Fruit fly (Drosophila melanogaster) whole organism, embryonic: ENCODE measurements around the gene THADA.

Experiments
- Ada2b ChIP-seq: fragments of 200-800 bp; sonication (Bioruptor generic); IDR thresholded peaks from 2 replicates; pipeline ENCODE4 v1.3.6; 2022; ENCODE audit warnings: missing biosample characterization, missing genetic modification characterization
- B-H2 ChIP-seq: fragments of 200-800 bp; sonication (Bioruptor generic); optimal IDR thresholded peaks from 2 replicates; lab custom pipeline; 2018; ENCODE audit warnings: missing biosample characterization, mild to moderate bottlenecking, missing genetic modification characterization
- CG1024 ChIP-seq: fragments of 200-800 bp; sonication (Bioruptor generic); IDR thresholded peaks from 2 replicates; pipeline ENCODE4 v1.3.6; 2022; ENCODE audit warnings: missing biosample characterization, missing genetic modification characterization
- CG10565 ChIP-seq: fragments of 200-800 bp; sonication (Bioruptor generic); optimal IDR thresholded peaks from 3 replicates; lab custom pipeline; 2016; ENCODE audit warnings: missing biosample characterization, mild to moderate bottlenecking, missing genetic modification characterization
- CG11723 ChIP-seq: fragments of 200-800 bp; sonication (Bioruptor generic); optimal IDR thresholded peaks from 2 replicates; lab custom pipeline; 2017; ENCODE audit warnings: missing biosample characterization, mild to moderate bottlenecking, missing genetic modification characterization
- CG12071 ChIP-seq: fragments of 200-800 bp; sonication (Bioruptor generic); optimal IDR thresholded peaks from 3 replicates; lab custom pipeline; 2018; ENCODE audit warnings: missing biosample characterization, mild to moderate bottlenecking, missing genetic modification characterization
- CG13775 ChIP-seq: fragments of 200-800 bp; sonication (Bioruptor generic); optimal IDR thresholded peaks from 3 replicates; lab custom pipeline; 2017; ENCODE audit warnings: missing biosample characterization, mild to moderate bottlenecking, missing genetic modification characterization
- CG1602 ChIP-seq: fragments of 200-800 bp; sonication (Bioruptor generic); optimal IDR thresholded peaks from 3 replicates; lab custom pipeline; 2016; ENCODE audit warnings: missing biosample characterization, missing genetic modification characterization
- CG1603 ChIP-seq: fragments of 200-800 bp; sonication (Bioruptor generic); optimal IDR thresholded peaks from 2 replicates; lab custom pipeline; 2019; ENCODE audit warnings: missing biosample characterization, mild to moderate bottlenecking, missing genetic modification characterization, moderate library complexity
- CG2889 ChIP-seq: fragments of 200-800 bp; sonication (Bioruptor generic); IDR thresholded peaks from 3 replicates; pipeline ENCODE4 v1.3.6; 2022; ENCODE audit warnings: missing biosample characterization, missing genetic modification characterization
- CG30431 ChIP-seq: fragments of 200-800 bp; sonication (Bioruptor generic); optimal IDR thresholded peaks from 2 replicates; lab custom pipeline; 2017; ENCODE audit warnings: missing biosample characterization, missing genetic modification characterization
- CG3407 ChIP-seq: fragments of 200-800 bp; sonication (Bioruptor generic); optimal IDR thresholded peaks from 2 replicates; lab custom pipeline; 2018; ENCODE audit warnings: missing biosample characterization, mild to moderate bottlenecking, missing genetic modification characterization
- CG34224 ChIP-seq: fragments of 200-800 bp; sonication (Bioruptor generic); IDR thresholded peaks from 3 replicates; pipeline ENCODE4 v1.3.6; 2022; ENCODE audit warnings: missing biosample characterization, missing genetic modification characterization; ENCODE audit not compliant: partially characterized antibody
- CG3838 ChIP-seq: fragments of 200-800 bp; sonication (Bioruptor generic); optimal IDR thresholded peaks from 3 replicates; lab custom pipeline; 2016; ENCODE audit warnings: missing biosample characterization, missing genetic modification characterization
- CG4404 ChIP-seq: fragments of 200-800 bp; sonication (Bioruptor generic); IDR thresholded peaks from 2 replicates; pipeline ENCODE4 v1.3.6; 2022; ENCODE audit warnings: missing biosample characterization, missing genetic modification characterization
- CG4707 ChIP-seq: fragments of 200-800 bp; sonication (Bioruptor generic); optimal IDR thresholded peaks from 2 replicates; lab custom pipeline; 2018; ENCODE audit warnings: missing biosample characterization, mild to moderate bottlenecking, missing genetic modification characterization, moderate library complexity
- CG5953 ChIP-seq: fragments of 200-800 bp; sonication (Bioruptor generic); IDR thresholded peaks from 2 replicates; pipeline ENCODE4 v1.3.6; 2022; ENCODE audit warnings: missing biosample characterization, missing genetic modification characterization
- CG6654 ChIP-seq: fragments of 200-800 bp; sonication (Bioruptor generic); optimal IDR thresholded peaks from 2 replicates; lab custom pipeline; 2017; ENCODE audit warnings: missing biosample characterization, mild to moderate bottlenecking, missing genetic modification characterization
- CG7271 ChIP-seq: fragments of 200-800 bp; sonication (Bioruptor generic); optimal IDR thresholded peaks from 2 replicates; lab custom pipeline; 2018; ENCODE audit warnings: missing biosample characterization, mild to moderate bottlenecking, missing genetic modification characterization, moderate library complexity
- CG7963 ChIP-seq: fragments of 200-800 bp; sonication (Bioruptor generic); IDR thresholded peaks from 3 replicates; pipeline ENCODE4 v1.3.6; 2022; ENCODE audit warnings: missing biosample characterization, missing genetic modification characterization; ENCODE audit not compliant: partially characterized antibody
- CG8478 ChIP-seq: fragments of >200 bp; optimal IDR thresholded peaks from 2 replicates; lab custom pipeline; 2018
- CG9797 ChIP-seq: fragments of 200-800 bp; sonication (Bioruptor generic); optimal IDR thresholded peaks from 3 replicates; lab custom pipeline; 2018; ENCODE audit warnings: missing biosample characterization, mild to moderate bottlenecking, missing genetic modification characterization
- Dip2 ChIP-seq: fragments of 200-800 bp; sonication (Bioruptor generic); IDR thresholded peaks from 2 replicates; pipeline ENCODE4 v1.3.6; 2022; ENCODE audit warnings: missing biosample characterization, missing genetic modification characterization
- ERR ChIP-seq: fragments of 200-800 bp; sonication (Bioruptor generic); optimal IDR thresholded peaks from 2 replicates; lab custom pipeline; 2016; ENCODE audit warnings: missing biosample characterization, missing genetic modification characterization
- Ets65A ChIP-seq: fragments of 200-800 bp; sonication (Bioruptor generic); peaks from one replicate; lab custom pipeline; 2016; ENCODE audit warnings: missing biosample characterization, missing genetic modification characterization
- Fer1 ChIP-seq: fragments of 200-800 bp; sonication (Bioruptor generic); optimal IDR thresholded peaks from 2 replicates; lab custom pipeline; 2017; ENCODE audit warnings: missing biosample characterization, mild to moderate bottlenecking, missing genetic modification characterization
- Hand ChIP-seq: fragments of 200-800 bp; sonication (Bioruptor generic); optimal IDR thresholded peaks from 2 replicates; lab custom pipeline; 2017; ENCODE audit warnings: mild to moderate bottlenecking, missing biosample characterization, missing genetic modification reagents, missing genetic modification characterization
- Lpt ChIP-seq: fragments of >200 bp; optimal IDR thresholded peaks from 2 replicates; lab custom pipeline; 2018; ENCODE audit warnings: missing biosample characterization, missing genetic modification characterization
- NC2β ChIP-seq: fragments of 200-800 bp; sonication (Bioruptor generic); optimal IDR thresholded peaks from 2 replicates; lab custom pipeline; 2016; ENCODE audit warnings: missing biosample characterization, missing genetic modification characterization
- Oli ChIP-seq: fragments of 200-800 bp; sonication (Bioruptor generic); optimal IDR thresholded peaks from 2 replicates; lab custom pipeline; 2018; ENCODE audit warnings: missing biosample characterization, mild to moderate bottlenecking, missing genetic modification characterization, moderate library complexity
- az2 ChIP-seq: fragments of 200-800 bp; sonication (Bioruptor generic); optimal IDR thresholded peaks from 3 replicates; lab custom pipeline; 2016; ENCODE audit warnings: missing biosample characterization, missing genetic modification characterization
- bigmax ChIP-seq: fragments of 200-800 bp; sonication (Bioruptor generic); optimal IDR thresholded peaks from 2 replicates; lab custom pipeline; 2018; ENCODE audit warnings: missing biosample characterization, mild to moderate bottlenecking, missing genetic modification characterization
- cas ChIP-seq: fragments of 200-800 bp; sonication (Bioruptor generic); IDR thresholded peaks from 2 replicates; pipeline ENCODE4 v1.3.6; 2022; ENCODE audit warnings: missing biosample characterization, missing genetic modification characterization
- da ChIP-seq: fragments of 200-800 bp; sonication (Bioruptor generic); optimal IDR thresholded peaks from 2 replicates; lab custom pipeline; 2016; ENCODE audit warnings: missing biosample characterization, missing genetic modification characterization
- dimm ChIP-seq: fragments of 200-800 bp; sonication (Bioruptor generic); IDR thresholded peaks from 2 replicates; pipeline ENCODE4 v1.3.6; 2022; ENCODE audit warnings: missing biosample characterization, missing genetic modification characterization
- disco-r ChIP-seq: fragments of 200-800 bp; sonication (Bioruptor generic); optimal IDR thresholded peaks from 2 replicates; lab custom pipeline; 2016; ENCODE audit warnings: missing biosample characterization, missing genetic modification characterization
- dpn ChIP-seq, 2 experiments: fragments of 200-800 bp; sonication (Bioruptor generic); optimal IDR thresholded peaks; 3 replicates each; lab custom pipeline; 2016; ENCODE audit warnings: missing biosample characterization in 2 of 2, missing genetic modification characterization in 2 of 2
- fd96Cb ChIP-seq: fragments of 200-800 bp; sonication (Bioruptor generic); optimal IDR thresholded peaks from 2 replicates; lab custom pipeline; 2018; ENCODE audit warnings: missing biosample characterization, mild to moderate bottlenecking, missing genetic modification characterization, moderate library complexity
- gcm ChIP-seq: fragments of 200-800 bp; sonication (Bioruptor generic); optimal IDR thresholded peaks from 2 replicates; lab custom pipeline; 2019; ENCODE audit warnings: missing biosample characterization, mild to moderate bottlenecking, missing genetic modification characterization, moderate library complexity
- gem ChIP-seq: fragments of 200-800 bp; sonication (Bioruptor generic); optimal IDR thresholded peaks from 2 replicates; lab custom pipeline; 2019; ENCODE audit warnings: missing biosample characterization, mild to moderate bottlenecking, missing genetic modification characterization, moderate library complexity
- ind ChIP-seq: fragments of 200-800 bp; sonication (Bioruptor generic); optimal IDR thresholded peaks from 3 replicates; lab custom pipeline; 2016; ENCODE audit warnings: missing biosample characterization, missing genetic modification characterization
- lov ChIP-seq, 2 experiments: fragments of 200-800 bp in 1 of 2; fragments of >200 bp in 1 of 2; sonication (Bioruptor generic) in 1 of 2; IDR thresholded peaks in 1 of 2; optimal IDR thresholded peaks in 1 of 2; 2 replicates in 1 of 2; 3 replicates in 1 of 2; pipeline versions ENCODE4 v1.3.6 to Lab custom; 2017 to 2022; ENCODE audit warnings: missing biosample characterization in 1 of 2, missing genetic modification characterization in 1 of 2
- nom ChIP-seq: fragments of 200-800 bp; sonication (Bioruptor generic); optimal IDR thresholded peaks from 2 replicates; lab custom pipeline; 2017; ENCODE audit warnings: missing biosample characterization, missing genetic modification characterization, mild to moderate bottlenecking, moderate library complexity, missing genetic modification reagents
- pfk ChIP-seq: fragments of 200-800 bp; sonication (Bioruptor generic); optimal IDR thresholded peaks from 2 replicates; lab custom pipeline; 2018; ENCODE audit warnings: missing biosample characterization, mild to moderate bottlenecking, missing genetic modification characterization, moderate library complexity
- so ChIP-seq: fragments of 200-800 bp; sonication (Bioruptor generic); IDR thresholded peaks from 3 replicates; pipeline ENCODE4 v1.3.6; 2022; ENCODE audit warnings: missing biosample characterization, missing genetic modification characterization
- tll ChIP-seq, 2 experiments: fragments of 200-800 bp in 1 of 2; fragments of >200 bp in 1 of 2; sonication (Bioruptor generic) in 1 of 2; optimal IDR thresholded peaks; 2 replicates each; lab custom pipeline; 2017 to 2019; ENCODE audit warnings: missing biosample characterization in 2 of 2, missing genetic modification characterization in 2 of 2, mild to moderate bottlenecking in 1 of 2, moderate library complexity in 1 of 2
- usp ChIP-seq: fragments of >200 bp; optimal IDR thresholded peaks from 2 replicates; lab custom pipeline; 2017; ENCODE audit warnings: missing biosample characterization, missing genetic modification characterization
- vfl ChIP-seq: fragments of 200-800 bp; sonication (Bioruptor generic); optimal IDR thresholded peaks from 2 replicates; lab custom pipeline; 2016; ENCODE audit warnings: missing biosample characterization, missing genetic modification characterization
- zen2 ChIP-seq: fragments of 200-800 bp; sonication (Bioruptor generic); IDR thresholded peaks from 3 replicates; pipeline ENCODE4 v1.3.6; 2022; ENCODE audit warnings: missing biosample characterization, missing genetic modification characterization; ENCODE audit not compliant: partially characterized antibody
- zf30C ChIP-seq: fragments of 200-800 bp; sonication (Bioruptor generic); optimal IDR thresholded peaks from 3 replicates; lab custom pipeline; 2018; ENCODE audit warnings: missing biosample characterization, mild to moderate bottlenecking, missing genetic modification characterization

THADA gene

DNA sequence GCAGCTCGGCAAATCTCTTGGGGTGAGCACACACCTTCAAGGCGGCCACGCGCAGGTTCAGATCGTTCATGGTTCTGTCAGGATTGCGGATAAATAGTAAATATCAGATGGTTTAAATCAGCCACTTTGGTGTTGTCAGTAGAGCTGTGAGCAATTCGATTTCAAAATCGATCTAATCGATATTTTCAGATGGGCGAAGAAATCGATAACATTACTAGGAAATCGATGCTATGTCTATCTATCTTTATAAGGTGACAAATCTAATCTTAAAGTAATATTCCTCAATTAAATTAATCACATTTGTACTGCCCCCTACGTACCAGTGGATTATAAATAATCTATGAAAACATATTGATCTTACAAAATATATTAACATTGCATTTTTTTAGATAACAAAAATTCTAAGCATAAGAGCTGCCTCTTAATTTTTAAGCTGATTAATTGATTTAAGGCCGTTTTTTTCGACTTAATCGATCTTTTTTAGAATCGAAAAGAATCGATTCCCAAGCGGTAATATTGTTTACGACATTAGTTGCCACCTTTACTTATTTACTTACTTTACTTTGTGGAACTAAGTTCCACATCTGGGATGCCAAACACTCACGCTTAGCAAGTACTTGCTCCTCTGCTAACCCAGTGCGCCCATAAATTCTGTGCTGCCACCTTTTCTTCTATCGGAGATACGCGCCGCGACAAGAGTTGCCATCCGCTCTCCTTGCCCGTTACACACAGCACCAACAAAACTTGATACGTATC is at the start of gene THADA (continued):
- TF ChIP-seq Ets65A (GFP tag; lab: Kevin White, UChicago) = no peak
- no peak for TF ChIP-seq gem (tag; lab: Kevin White, UChicago)
- TF ChIP-seq dpn (GFP tag; optimal IDR thresholded peaks at IDR 0.05; lab: Kevin White, UChicago) = peak; percentile 31 to 36
- TF ChIP-seq B-H2 (GFP tag; lab: Kevin White, UChicago) = no peak
- no peak for TF ChIP-seq CG3838 (GFP tag; lab: Kevin White, UChicago)
- TF ChIP-seq CG6654 (GFP tag; lab: Kevin White, UChicago) = no peak
- no peak for TF ChIP-seq CG3407 (GFP tag; lab: Kevin White, UChicago)
- TF ChIP-seq disco-r (GFP tag; lab: Kevin White, UChicago) = no peak
- peak; percentile 44 for TF ChIP-seq bigmax
- TF ChIP-seq CG5953 (GFP tag; lab: Robert Waterston, UW) = no peak
- no peak for TF ChIP-seq CG4707 (GFP tag; lab: Kevin White, UChicago)
- TF ChIP-seq vfl (GFP tag; lab: Kevin White, UChicago) = peak; percentile 4
- no peak for TF ChIP-seq Hand (GFP tag; lab: Kevin White, UChicago)
- TF ChIP-seq CG11723 (GFP tag; lab: Kevin White, UChicago) = no peak
- no peak for TF ChIP-seq lov (optimal IDR thresholded peaks at IDR 0.05; lab: Kevin White, UChicago)
- TF ChIP-seq lov (GFP tag; IDR thresholded peaks at IDR 0.05; lab: Robert Waterston, UW) = no peak
- peak; percentile 90 for TF ChIP-seq CG1603 (tag; lab: Kevin White, UChicago)
- TF ChIP-seq CG30431 (GFP tag; lab: Kevin White, UChicago) = no peak
- TF ChIP-seq CG7271 (tag; lab: Kevin White, UChicago) = no peak
- TF ChIP-seq Lpt (GFP tag; lab: Kevin White, UChicago) = no peak
- TF ChIP-seq CG2889 (GFP tag; lab: Robert Waterston, UW) = no peak
- peak; percentile 35 for TF ChIP-seq ERR (GFP tag; lab: Kevin White, UChicago)
- TF ChIP-seq CG9797 (GFP tag; lab: Kevin White, UChicago) = peak; percentile 54
- TF ChIP-seq CG1024 (GFP tag; lab: Robert Waterston, UW) = no peak
- no peak for TF ChIP-seq so (GFP tag; lab: Robert Waterston, UW)
- TF ChIP-seq CG8478 (lab: Kevin White, UChicago) = no peak
- peak; percentile 64 for TF ChIP-seq CG13775
- TF ChIP-seq zen2 (GFP tag; lab: Robert Waterston, UW) = peak; percentile 86
- TF ChIP-seq gcm = no peak
- TF ChIP-seq dimm (GFP tag; lab: Robert Waterston, UW) = no peak
- no peak for TF ChIP-seq zf30C (GFP tag; lab: Kevin White, UChicago)
- peak; percentile 80; the same call in 2 of the 3 replicates for TF ChIP-seq CG34224
- TF ChIP-seq fd96Cb = no peak
- TF ChIP-seq CG4404 (GFP tag; lab: Robert Waterston, UW) = no peak
- TF ChIP-seq az2 (GFP tag; lab: Kevin White, UChicago) = peak; percentile 26
- no peak for TF ChIP-seq ind (GFP tag; lab: Kevin White, UChicago)
- no peak for TF ChIP-seq nom
- TF ChIP-seq da = no peak
- peak; percentile 89 for TF ChIP-seq CG7963
- peak; percentile 23 for TF ChIP-seq Oli (tag; lab: Kevin White, UChicago)
- no peak for TF ChIP-seq CG12071 (GFP tag; lab: Kevin White, UChicago)
- no peak for TF ChIP-seq CG10565 (GFP tag; lab: Kevin White, UChicago)
- TF ChIP-seq Ada2b = 0 out of 2 replicates have a peak, but pooled peaks have one; percentile 24
- no peak for TF ChIP-seq NC2β
- TF ChIP-seq usp (GFP tag; lab: Kevin White, UChicago) = no peak
- no peak for TF ChIP-seq cas (GFP tag; lab: Robert Waterston, UW)
- TF ChIP-seq tll (GFP tag; optimal IDR thresholded peaks at IDR 0.05; lab: Kevin White, UChicago) = no peak
- peak; percentile 25 for TF ChIP-seq CG1602 (GFP tag; lab: Kevin White, UChicago)
- TF ChIP-seq pfk (GFP tag; lab: Kevin White, UChicago) = no peak
- no peak for TF ChIP-seq Dip2 (GFP tag; lab: Robert Waterston, UW)
- no peak for TF ChIP-seq Fer1
